Worm (Caenorhabditis elegans) whole organism, L1 larva: ENCODE data around the gene cha-1.

Source experiments
- C04F5.9 ChIP-seq: sonication (generic microtip); optimal IDR thresholded peaks from 2 replicates; lab custom pipeline; 2016; ENCODE audit warnings: missing genetic modification characterization, missing compliant biosample characterization
- C16A3.4 ChIP-seq: fragments of 150-350 bp; optimal IDR thresholded peaks from 2 replicates; lab custom pipeline; 2014; ENCODE audit warnings: missing biosample characterization, missing genetic modification characterization
- F16B12.6 ChIP-seq: fragments of 150-350 bp; optimal IDR thresholded peaks from 2 replicates; lab custom pipeline; 2014; ENCODE audit warnings: missing biosample characterization, missing genetic modification characterization
- Y116A8C.19 ChIP-seq: sonication (generic microtip); optimal IDR thresholded peaks from 2 replicates; lab custom pipeline; 2016; ENCODE audit warnings: missing compliant biosample characterization, missing genetic modification characterization, borderline replicate concordance
- aha-1 ChIP-seq: fragments of 150-350 bp; optimal IDR thresholded peaks from 2 replicates; lab custom pipeline; 2014; ENCODE audit warnings: missing biosample characterization, missing genetic modification characterization
- alr-1 ChIP-seq: fragments of 200-800 bp; sonication (Bioruptor generic); optimal IDR thresholded peaks from 2 replicates; lab custom pipeline; 2018; ENCODE audit warnings: borderline replicate concordance, mild to moderate bottlenecking, missing genetic modification characterization, missing compliant biosample characterization
- blmp-1 ChIP-seq: fragments of 150-350 bp; optimal IDR thresholded peaks from 2 replicates; lab custom pipeline; 2014; ENCODE audit warnings: missing biosample characterization, missing genetic modification characterization
- ceh-8 ChIP-seq: fragments of 200-800 bp; sonication (Bioruptor generic); optimal IDR thresholded peaks from 2 replicates; lab custom pipeline; 2018; ENCODE audit warnings: mild to moderate bottlenecking, missing genetic modification characterization, moderate library complexity, missing compliant biosample characterization
- ceh-82 ChIP-seq, 3 experiments: fragments of 150-350 bp in 1 of 3; sonication (generic microtip) in 2 of 3; optimal IDR thresholded peaks; 2 replicates each; lab custom pipeline; 2014 to 2017; ENCODE audit warnings: missing biosample characterization in 3 of 3, missing genetic modification characterization in 3 of 3
- ceh-88 ChIP-seq: fragments of 200-800 bp; sonication (Bioruptor generic); IDR thresholded peaks from 2 replicates; pipeline ENCODE4 v1.3.6; 2022; ENCODE audit warnings: missing genetic modification characterization, missing compliant biosample characterization
- dpl-1 ChIP-seq, 3 experiments: fragments of 150-350 bp in 2 of 3; sonication (generic microtip) in 1 of 3; optimal IDR thresholded peaks; 2 replicates each; lab custom pipeline; 2014 to 2017; ENCODE audit warnings: missing biosample characterization in 3 of 3, missing genetic modification characterization in 3 of 3, missing genetic modification reagents in 3 of 3
- efl-1 ChIP-seq, 4 experiments: fragments of 150-350 bp; optimal IDR thresholded peaks in 3 of 4; peaks in 1 of 4; 1 replicate in 1 of 4; 2 replicates in 3 of 4; lab custom pipeline; 2014; ENCODE audit warnings: missing biosample characterization in 2 of 4, missing genetic modification characterization in 2 of 4, missing genetic modification reagents in 2 of 4
- efl-3 ChIP-seq: fragments of 200-800 bp; sonication (Bioruptor generic); optimal IDR thresholded peaks from 2 replicates; lab custom pipeline; 2018; ENCODE audit warnings: mild to moderate bottlenecking, missing genetic modification characterization, missing compliant biosample characterization
- egl-13 ChIP-seq: sonication (generic microtip); optimal IDR thresholded peaks from 2 replicates; lab custom pipeline; 2016; ENCODE audit warnings: missing genotype, missing genetic modification reagents, missing genetic modification characterization, missing compliant biosample characterization
- elt-2 ChIP-seq: sonication (generic microtip); optimal IDR thresholded peaks from 2 replicates; lab custom pipeline; 2016; ENCODE audit warnings: missing genetic modification characterization, mild to moderate bottlenecking, inconsistent platforms, missing compliant biosample characterization, missing genetic modification reagents
- elt-3 ChIP-seq, 6 experiments: fragments of 150-350 bp in 1 of 6; sonication (generic microtip); optimal IDR thresholded peaks; 2 replicates each; lab custom pipeline; 2017 to 2018; ENCODE audit warnings: missing biosample characterization in 6 of 6, missing genetic modification characterization in 6 of 6, inconsistent platforms in 1 of 6
- fkh-10 ChIP-seq: sonication (generic microtip); optimal IDR thresholded peaks from 2 replicates; lab custom pipeline; 2017; ENCODE audit warnings: missing biosample characterization, missing genetic modification reagents, missing genetic modification characterization
- fkh-4 ChIP-seq: sonication (generic microtip); optimal IDR thresholded peaks from 2 replicates; lab custom pipeline; 2016; ENCODE audit warnings: missing compliant biosample characterization, missing genetic modification characterization, borderline replicate concordance
- fkh-8 ChIP-seq: sonication (generic microtip); optimal IDR thresholded peaks from 2 replicates; lab custom pipeline; 2016; ENCODE audit warnings: mild to moderate bottlenecking, missing genetic modification characterization, missing compliant biosample characterization
- grh-1 ChIP-seq: fragments of 200-800 bp; sonication (Bioruptor generic); IDR thresholded peaks from 2 replicates; pipeline ENCODE4 v1.3.6; 2022; ENCODE audit warnings: missing genetic modification reagents, missing genetic modification characterization, missing compliant biosample characterization
- hlh-17 ChIP-seq: fragments of 200-800 bp; sonication (Bioruptor generic); optimal IDR thresholded peaks from 2 replicates; lab custom pipeline; 2018; ENCODE audit warnings: missing genetic modification characterization, mild to moderate bottlenecking, missing compliant biosample characterization, moderate library complexity, borderline replicate concordance
- hlh-4 ChIP-seq: sonication (generic microtip); optimal IDR thresholded peaks from 2 replicates; lab custom pipeline; 2016; ENCODE audit warnings: mild to moderate bottlenecking, missing genetic modification characterization, missing compliant biosample characterization
- hpl-2 ChIP-seq: fragments of 150-350 bp; optimal IDR thresholded peaks from 2 replicates; lab custom pipeline; 2014; ENCODE audit warnings: missing biosample characterization, missing genetic modification reagents, missing genetic modification characterization
- irx-1 ChIP-seq: sonication (generic microtip); optimal IDR thresholded peaks from 2 replicates; lab custom pipeline; 2016; ENCODE audit warnings: missing genetic modification characterization, missing compliant biosample characterization
- jun-1 ChIP-seq: fragments of 150-350 bp; optimal IDR thresholded peaks from 2 replicates; lab custom pipeline; 2014; ENCODE audit warnings: missing biosample characterization, missing genetic modification reagents, missing genetic modification characterization
- lin-13 ChIP-seq: fragments of 150-350 bp; optimal IDR thresholded peaks from 2 replicates; lab custom pipeline; 2014; ENCODE audit warnings: missing biosample characterization, missing genetic modification reagents, missing genetic modification characterization
- lir-3 ChIP-seq: sonication (generic microtip); optimal IDR thresholded peaks from 2 replicates; lab custom pipeline; 2016; ENCODE audit warnings: mild to moderate bottlenecking, missing genetic modification characterization, moderate library complexity, missing compliant biosample characterization; ENCODE audit not compliant: poor library complexity
- lsy-2 ChIP-seq, 2 experiments: fragments of 150-350 bp; optimal IDR thresholded peaks; 2 replicates each; lab custom pipeline; 2014; ENCODE audit warnings: missing biosample characterization in 2 of 2, missing genetic modification characterization in 2 of 2
- mdl-1 ChIP-seq, 2 experiments: fragments of 150-350 bp; optimal IDR thresholded peaks; 2 replicates each; lab custom pipeline; 2014 to 2017; ENCODE audit warnings: missing biosample characterization in 2 of 2, missing genetic modification characterization in 2 of 2, inconsistent platforms in 1 of 2
- mef-2 ChIP-seq: fragments of 150-350 bp; optimal IDR thresholded peaks from 2 replicates; lab custom pipeline; 2014; ENCODE audit warnings: missing biosample characterization, missing genetic modification characterization
- mep-1 ChIP-seq: fragments of 150-350 bp; optimal IDR thresholded peaks from 2 replicates; lab custom pipeline; 2014; ENCODE audit warnings: missing biosample characterization, missing genetic modification characterization
- nhr-12 ChIP-seq: sonication (generic microtip); optimal IDR thresholded peaks from 2 replicates; lab custom pipeline; 2017; ENCODE audit warnings: missing biosample characterization, missing genetic modification characterization
- nhr-20 ChIP-seq: sonication (generic microtip); optimal IDR thresholded peaks from 2 replicates; lab custom pipeline; 2016; ENCODE audit warnings: mild to moderate bottlenecking, missing genetic modification characterization, missing compliant biosample characterization
- nhr-76 ChIP-seq: sonication (generic microtip); optimal IDR thresholded peaks from 2 replicates; lab custom pipeline; 2017; ENCODE audit warnings: missing biosample characterization, missing genetic modification characterization
- nhr-84 ChIP-seq: sonication (generic microtip); optimal IDR thresholded peaks from 2 replicates; lab custom pipeline; 2017; ENCODE audit warnings: missing biosample characterization, missing genetic modification characterization
- pax-3 ChIP-seq: fragments of 200-800 bp; sonication (Bioruptor generic); optimal IDR thresholded peaks from 2 replicates; lab custom pipeline; 2018; ENCODE audit warnings: mild to moderate bottlenecking, missing genetic modification characterization, moderate library complexity, missing compliant biosample characterization
- sox-4 ChIP-seq: sonication (generic microtip); optimal IDR thresholded peaks from 2 replicates; lab custom pipeline; 2016; ENCODE audit warnings: missing genetic modification characterization, missing compliant biosample characterization
- sup-37 ChIP-seq: fragments of 200-800 bp; sonication (Bioruptor generic); optimal IDR thresholded peaks from 2 replicates; lab custom pipeline; 2018; ENCODE audit warnings: mild to moderate bottlenecking, missing genetic modification characterization, missing compliant biosample characterization
- swsn-7 ChIP-seq: sonication (generic microtip); optimal IDR thresholded peaks from 2 replicates; lab custom pipeline; 2016; ENCODE audit warnings: missing genetic modification characterization, missing compliant biosample characterization
- tbx-2 ChIP-seq: sonication (generic microtip); optimal IDR thresholded peaks from 2 replicates; lab custom pipeline; 2016; ENCODE audit warnings: missing genetic modification characterization, missing compliant biosample characterization
- tlp-1 ChIP-seq: fragments of 150-350 bp; optimal IDR thresholded peaks from 2 replicates; lab custom pipeline; 2014; ENCODE audit warnings: missing biosample characterization, missing genetic modification characterization
- unc-130 ChIP-seq: fragments of 150-350 bp; optimal IDR thresholded peaks from 2 replicates; lab custom pipeline; 2017; ENCODE audit warnings: missing biosample characterization, missing genetic modification characterization, inconsistent platforms
- unc-30 ChIP-seq: sonication (generic microtip); optimal IDR thresholded peaks from 2 replicates; lab custom pipeline; 2017; ENCODE audit warnings: missing biosample characterization, missing genetic modification characterization
- unc-62 ChIP-seq: fragments of 150-350 bp; optimal IDR thresholded peaks from 2 replicates; lab custom pipeline; 2014; ENCODE audit warnings: missing biosample characterization, missing genetic modification reagents, missing genetic modification characterization
- unc-86 ChIP-seq: sonication (generic microtip); optimal IDR thresholded peaks from 2 replicates; lab custom pipeline; 2016; ENCODE audit warnings: missing genetic modification characterization, missing compliant biosample characterization
- vab-15 ChIP-seq: sonication (generic microtip); optimal IDR thresholded peaks from 2 replicates; lab custom pipeline; 2017; ENCODE audit warnings: missing genotype, mild to moderate bottlenecking, missing genetic modification characterization, missing compliant biosample characterization
- zag-1 ChIP-seq: fragments of 150-350 bp; optimal IDR thresholded peaks from 2 replicates; lab custom pipeline; 2014; ENCODE audit warnings: missing biosample characterization, missing genetic modification characterization
- zip-4 ChIP-seq: fragments of 200-800 bp; sonication (Bioruptor generic); optimal IDR thresholded peaks from 2 replicates; lab custom pipeline; 2018; ENCODE audit warnings: mild to moderate bottlenecking, missing genetic modification characterization, moderate library complexity, missing compliant biosample characterization
- ztf-4 ChIP-seq: fragments of 150-350 bp; optimal IDR thresholded peaks from 2 replicates; lab custom pipeline; 2014; ENCODE audit warnings: missing biosample characterization, missing genetic modification characterization

Gene cha-1

ce11 chrIV:3654214-3654613 is 29.7 kb upstream of the cha-1 start (continued):
- peak; percentile 60 for TF ChIP-seq grh-1 (GFP tag; lab: Robert Waterston, UW)
- TF ChIP-seq fkh-4 (tag; lab: Kevin White, UChicago): no peak
- no peak for TF ChIP-seq fkh-10 (GFP tag; lab: Kevin White, UChicago)
- peak in 2 of 3 experiments; percentile 15 for TF ChIP-seq dpl-1 (GFP tag; optimal IDR thresholded peaks at IDR 0.05; lab: Kevin White, UChicago)
- no peak for TF ChIP-seq nhr-76 (tag; lab: Kevin White, UChicago)
- no peak for TF ChIP-seq efl-3 (GFP tag; lab: Kevin White, UChicago)
- TF ChIP-seq unc-62 (GFP tag; lab: Kevin White, UChicago): no peak
- TF ChIP-seq blmp-1 (tag; lab: Kevin White, UChicago): peak; percentile 74
- peak; percentile 11 to 39 for TF ChIP-seq efl-1 (optimal IDR thresholded peaks at IDR 0.05; lab: Kevin White, UChicago)
- peak; percentile 2 to 86 for TF ChIP-seq efl-1 (GFP tag; optimal IDR thresholded peaks at IDR 0.05 in 1 of 2; lab: Kevin White, UChicago)
- TF ChIP-seq elt-2 (tag; lab: Kevin White, UChicago): no peak
- TF ChIP-seq sup-37 (GFP tag; lab: Kevin White, UChicago): peak; percentile 64
- no peak for TF ChIP-seq unc-86
- TF ChIP-seq hpl-2 (GFP tag; lab: Kevin White, UChicago): no peak
- TF ChIP-seq zag-1 (tag; lab: Kevin White, UChicago): no peak
- TF ChIP-seq aha-1 (tag; lab: Kevin White, UChicago): no peak
- TF ChIP-seq lir-3 (tag; lab: Kevin White, UChicago): peak; percentile 28
- no peak for TF ChIP-seq F16B12.6 (tag; lab: Kevin White, UChicago)
- TF ChIP-seq nhr-84 (tag; lab: Kevin White, UChicago): no peak
- TF ChIP-seq pax-3: peak; percentile 15
- no peak for TF ChIP-seq ceh-8 (GFP tag; lab: Kevin White, UChicago)
- no peak for TF ChIP-seq nhr-12
- peak; percentile 70 for TF ChIP-seq ztf-4 (tag; lab: Kevin White, UChicago)
- peak in 1 of 3 experiments; percentile 2 for TF ChIP-seq ceh-82 (tag; optimal IDR thresholded peaks at IDR 0.05; lab: Kevin White, UChicago)
- peak; percentile 29 for TF ChIP-seq irx-1 (tag; lab: Kevin White, UChicago)
- peak; percentile 92 for TF ChIP-seq nhr-20 (tag; lab: Kevin White, UChicago)
- TF ChIP-seq ceh-88: no peak; the same call in 1 of the 2 replicates
- TF ChIP-seq hlh-4 (tag; lab: Kevin White, UChicago): no peak
- TF ChIP-seq mef-2: peak; percentile 16
- no peak for TF ChIP-seq alr-1 (tag; lab: Kevin White, UChicago)
- TF ChIP-seq mep-1 (tag; lab: Kevin White, UChicago): no peak
- TF ChIP-seq, all 84 proteins: peak for 38

- TF ChIP-seq C16A3.4 (tag; lab: Kevin White, UChicago) (peak; percentile 52), elt-3 (tag; optimal IDR thresholded peaks at IDR 0.05; lab: Kevin White, UChicago) (peak in 5 of 6 experiments; percentile 46 to 94 (median 85)), Y116A8C.19 (no peak), jun-1 (peak; percentile 3), blmp-1 (tag; lab: Kevin White, UChicago) (peak; percentile 88), unc-30 (tag; lab: Kevin White, UChicago) (no peak), sox-4 (tag; lab: Kevin White, UChicago) (no peak), unc-130 (tag; lab: Kevin White, UChicago) (peak; percentile 79), vab-15 (tag; lab: Kevin White, UChicago) (peak; percentile 63), nhr-84 (tag; lab: Kevin White, UChicago) (no peak), fkh-4 (tag; lab: Kevin White, UChicago) (no peak), tbx-2 (tag; lab: Kevin White, UChicago) (peak; percentile 81), lsy-2 (tag; optimal IDR thresholded peaks at IDR 0.05; lab: Kevin White, UChicago) (peak; percentile 65 to 94), egl-13 (tag; lab: Kevin White, UChicago) (no peak), dpl-1 (GFP tag; optimal IDR thresholded peaks at IDR 0.05; lab: Kevin White, UChicago) (peak in 1 of 3 experiments; percentile 25), irx-1 (tag; lab: Kevin White, UChicago) (peak; percentile 50), nhr-20 (tag; lab: Kevin White, UChicago) (peak; percentile 91), swsn-7 (tag; lab: Kevin White, UChicago) (peak; percentile 28), C04F5.9 (no peak), efl-1 (optimal IDR thresholded peaks at IDR 0.05; lab: Kevin White, UChicago) (peak; percentile 67 to 79), efl-1 (GFP tag; optimal IDR thresholded peaks at IDR 0.05 in 1 of 2; lab: Kevin White, UChicago) (peak in 1 of 2 experiments; percentile 84), lin-13 (GFP tag; lab: Kevin White, UChicago) (peak; percentile 7), mep-1 (tag; lab: Kevin White, UChicago) (peak; percentile 33), tlp-1 (tag; lab: Kevin White, UChicago) (no peak), hlh-17 (GFP tag; lab: Kevin White, UChicago) (no peak), mdl-1 (tag; optimal IDR thresholded peaks at IDR 0.05; lab: Kevin White, UChicago) (peak in 1 of 2 experiments; percentile 91), unc-86 (no peak), zip-4 (GFP tag; lab: Kevin White, UChicago) (no peak), sup-37 (GFP tag; lab: Kevin White, UChicago) (no peak), fkh-8 (no peak)
These were observed 28.9 kb upstream of the cha-1 start for ce11 chrIV:3653420-3653823.
